Fruit fly (Drosophila melanogaster): ENCODE results near the gene Nepl13.
A peak's percentile ranks its signal among the peaks of the same experiment; 100 is the strongest.

Gene Nepl13

dm6 chr3R:22740930-22741329, 19.9 kb downstream of the Nepl13 start, which contains the start of the genes Dcr-1 and CG6985:
Dcr-1 (minus strand) TSS chr3R:22741091.
CG6985 (plus strand) TSS chr3R:22741150.
- TF ChIP-seq CTCF (optimal IDR thresholded peaks at IDR 0.05) (peak in 1 of 2 experiments; percentile 3), CG8478 (optimal IDR thresholded peaks at IDR 0.05) (no peak)

dm6 chr3R:22733751-22734150, 27.1 kb downstream of the Nepl13 start, which contains the start of gene Takl2:
Takl2 (minus strand) TSS chr3R:22733851.
- TF ChIP-seq CG8478 (optimal IDR thresholded peaks at IDR 0.05) (no peak), CTCF (optimal IDR thresholded peaks at IDR 0.05) (no peak)

- no peak for TF ChIP-seq CG8478 (optimal IDR thresholded peaks at IDR 0.05)
- TF ChIP-seq CTCF (optimal IDR thresholded peaks at IDR 0.05): no peak
Observed at dm6 chr3R:22732995-22733394, 27.9 kb downstream of the Nepl13 start.

- TF ChIP-seq CG8478 (optimal IDR thresholded peaks at IDR 0.05) (no peak), CTCF (optimal IDR thresholded peaks at IDR 0.05) (no peak)
Observed at dm6 chr3R:22727857-22728256, 33.0 kb downstream of the Nepl13 start.

dm6 chr3R:22727456-22727833, 33.4 kb downstream of the Nepl13 start:
- TF ChIP-seq CTCF (optimal IDR thresholded peaks at IDR 0.05) (no peak), CG8478 (optimal IDR thresholded peaks at IDR 0.05) (no peak)

dm6 chr3R:22726771-22727455, 34.0 kb downstream of the Nepl13 start, which contains the start of gene CG45049:
CG45049 (plus strand) TSS chr3R:22726967.
- TF ChIP-seq CTCF (optimal IDR thresholded peaks at IDR 0.05) (no peak), CG8478 (optimal IDR thresholded peaks at IDR 0.05) (no peak)

- TF ChIP-seq CG8478 (optimal IDR thresholded peaks at IDR 0.05): no peak
- TF ChIP-seq CTCF (optimal IDR thresholded peaks at IDR 0.05): peak; percentile 2 to 34
Observed at dm6 chr3R:22726031-22726770, 34.7 kb downstream of the Nepl13 start, which contains the start of gene RNF220. RNF220 (minus strand) TSS chr3R:22726414.

- TF ChIP-seq CG8478 (optimal IDR thresholded peaks at IDR 0.05): no peak
- no peak for TF ChIP-seq CTCF (optimal IDR thresholded peaks at IDR 0.05)
Observed at dm6 chr3R:22724149-22724973, 36.5 kb downstream of the Nepl13 start, which contains the start of gene Irp-1A. Irp-1A (minus strand) TSS chr3R:22724587.

- TF ChIP-seq CG8478 (optimal IDR thresholded peaks at IDR 0.05) (no peak), CTCF (optimal IDR thresholded peaks at IDR 0.05) (peak in 1 of 2 experiments; percentile 21)
Observed at dm6 chr3R:22720808-22721306, 40.0 kb downstream of the Nepl13 start, which contains the start of gene wge. wge (minus strand) TSS chr3R:22721150.

dm6 chr3R:22719607-22719949, 41.3 kb downstream of the Nepl13 start:
- TF ChIP-seq CG8478 (optimal IDR thresholded peaks at IDR 0.05) (no peak), CTCF (optimal IDR thresholded peaks at IDR 0.05) (no peak)

dm6 chr3R:22718937-22719606, 41.8 kb downstream of the Nepl13 start:
- TF ChIP-seq CTCF (optimal IDR thresholded peaks at IDR 0.05) (no peak), CG8478 (optimal IDR thresholded peaks at IDR 0.05) (no peak)

- TF ChIP-seq CG8478 (optimal IDR thresholded peaks at IDR 0.05): no peak
- no peak for TF ChIP-seq CTCF (optimal IDR thresholded peaks at IDR 0.05)
Observed at dm6 chr3R:22718401-22718800, 42.5 kb downstream of the Nepl13 start.

- TF ChIP-seq CG8478 (optimal IDR thresholded peaks at IDR 0.05) (no peak), CTCF (optimal IDR thresholded peaks at IDR 0.05) (no peak)
Observed at dm6 chr3R:22717863-22718262, 43.0 kb downstream of the Nepl13 start.

- TF ChIP-seq CG8478 (optimal IDR thresholded peaks at IDR 0.05): no peak
- no peak for TF ChIP-seq CTCF (optimal IDR thresholded peaks at IDR 0.05)
Observed at dm6 chr3R:22710662-22711061, 50.2 kb downstream of the Nepl13 start, which contains the start of gene CG4907. CG4907 (minus strand) TSS chr3R:22710762.

Data from S2 (cell line).